Worm (Caenorhabditis elegans) whole organism, L4/young adult: ENCODE results near the gene C01C4.2.

ENCODE experiments used
- dao-5 ChIP-seq: sonication (generic microtip); optimal IDR thresholded peaks from 2 replicates; lab custom pipeline; 2016; ENCODE audit warnings: missing genotype, missing genetic modification characterization, moderate library complexity, missing compliant biosample characterization
- him-1 ChIP-seq: sonication (generic microtip); optimal IDR thresholded peaks from 2 replicates; lab custom pipeline; 2016; ENCODE audit warnings: missing genotype, missing genetic modification reagents, missing genetic modification characterization, missing compliant biosample characterization

DNA sequence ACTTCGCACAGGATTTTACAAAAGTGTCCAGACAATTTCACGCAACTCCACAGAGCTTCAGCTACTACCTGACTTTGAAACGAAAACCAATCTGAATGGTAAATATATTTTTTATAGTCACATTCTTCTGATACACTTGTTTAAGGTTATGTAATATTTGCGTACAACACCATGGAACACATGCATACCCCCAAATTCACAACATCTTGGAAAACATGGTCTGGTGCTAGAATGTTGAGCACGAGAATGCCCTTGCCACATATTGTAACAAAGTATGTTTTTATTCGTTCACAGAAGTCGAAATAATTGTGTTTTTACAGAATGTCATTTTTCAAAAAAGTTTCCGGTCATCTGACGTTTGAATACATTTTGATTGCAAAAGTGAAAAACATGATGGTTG, 938 bp downstream of the C01C4.2 start:
- TF ChIP-seq dao-5 (no peak), him-1 (tag; lab: Kevin White, UChicago) (no peak)
